Fruit fly (Drosophila melanogaster) whole organism, embryonic: ENCODE results near the gene M6.
A peak's percentile ranks its signal among the peaks of the same experiment; 100 is the strongest.

Source experiments
- ATbp ChIP-seq: fragments of 200-800 bp; sonication (Bioruptor generic); optimal IDR thresholded peaks from 2 replicates; lab custom pipeline; 2017; ENCODE audit warnings: missing biosample characterization, mild to moderate bottlenecking, missing genetic modification characterization, missing genetic modification reagents
- B-H1 ChIP-seq: fragments of 200-800 bp; sonication (Bioruptor generic); IDR thresholded peaks from 3 replicates; pipeline ENCODE4 v1.3.6; 2022; ENCODE audit warnings: missing biosample characterization, missing genetic modification characterization
- BEAF-32 ChIP-seq: fragments of 200-800 bp; sonication (Bioruptor generic); optimal IDR thresholded peaks from 3 replicates; lab custom pipeline; 2017; ENCODE audit warnings: missing biosample characterization, missing genetic modification characterization, mild to moderate bottlenecking, moderate library complexity, missing genetic modification reagents
- CG12391 ChIP-seq: fragments of 200-800 bp; sonication (Bioruptor generic); optimal IDR thresholded peaks from 3 replicates; lab custom pipeline; 2018; ENCODE audit warnings: missing biosample characterization, mild to moderate bottlenecking, missing genetic modification characterization, moderate library complexity
- CG12744 ChIP-seq: fragments of 200-800 bp; sonication (Bioruptor generic); optimal IDR thresholded peaks from 2 replicates; lab custom pipeline; 2016; ENCODE audit warnings: missing biosample characterization, missing genetic modification characterization
- CG12769 ChIP-seq: fragments of 200-800 bp; sonication (Bioruptor generic); optimal IDR thresholded peaks from 2 replicates; lab custom pipeline; 2019; ENCODE audit warnings: missing biosample characterization, mild to moderate bottlenecking, missing genetic modification characterization, moderate library complexity
- CG12942 ChIP-seq: fragments of 200-800 bp; sonication (Bioruptor generic); optimal IDR thresholded peaks from 3 replicates; lab custom pipeline; 2016; ENCODE audit warnings: missing biosample characterization, missing genetic modification characterization
- CG14860 ChIP-seq: fragments of 200-800 bp; sonication (Bioruptor generic); IDR thresholded peaks from 3 replicates; pipeline ENCODE4 v1.3.6; 2022; ENCODE audit warnings: missing biosample characterization, missing genetic modification characterization; ENCODE audit not compliant: partially characterized antibody
- CG1647 ChIP-seq: fragments of 200-800 bp; sonication (Bioruptor generic); optimal IDR thresholded peaks from 3 replicates; lab custom pipeline; 2016; ENCODE audit warnings: missing biosample characterization, missing genetic modification characterization
- CG17568 ChIP-seq: fragments of 200-800 bp; sonication (Bioruptor generic); optimal IDR thresholded peaks from 2 replicates; lab custom pipeline; 2018; ENCODE audit warnings: missing biosample characterization, mild to moderate bottlenecking, missing genetic modification characterization, moderate library complexity
- CG18764 ChIP-seq: fragments of 200-800 bp; sonication (Bioruptor generic); optimal IDR thresholded peaks from 3 replicates; lab custom pipeline; 2016; ENCODE audit warnings: missing biosample characterization, missing genetic modification characterization
- CG30403 ChIP-seq: fragments of 200-800 bp; sonication (Bioruptor generic); optimal IDR thresholded peaks from 3 replicates; lab custom pipeline; 2016; ENCODE audit warnings: missing biosample characterization, missing genetic modification characterization
- CG31224 ChIP-seq: fragments of 200-800 bp; sonication (Bioruptor generic); IDR thresholded peaks from 2 replicates; pipeline ENCODE4 v1.3.6; 2022; ENCODE audit warnings: missing biosample characterization, missing genetic modification characterization
- CG32772 ChIP-seq: fragments of 200-800 bp; sonication (Bioruptor generic); IDR thresholded peaks from 2 replicates; pipeline ENCODE4 v1.3.6; 2022; ENCODE audit warnings: missing biosample characterization, missing genetic modification characterization
- CG4617 ChIP-seq: fragments of 200-800 bp; sonication (Bioruptor generic); optimal IDR thresholded peaks from 3 replicates; lab custom pipeline; 2016; ENCODE audit warnings: missing biosample characterization, missing genetic modification characterization, borderline replicate concordance
- CG4820 ChIP-seq: fragments of 200-800 bp; sonication (Bioruptor generic); optimal IDR thresholded peaks from 3 replicates; lab custom pipeline; 2016; ENCODE audit warnings: missing biosample characterization, missing genetic modification characterization
- CG6254 ChIP-seq: fragments of 200-800 bp; sonication (Bioruptor generic); optimal IDR thresholded peaks from 3 replicates; lab custom pipeline; 2017; ENCODE audit warnings: mild to moderate bottlenecking, missing biosample characterization, missing genetic modification reagents, missing genetic modification characterization
- CG6272 ChIP-seq: fragments of 200-800 bp; sonication (Bioruptor generic); IDR thresholded peaks from 2 replicates; pipeline ENCODE4 v1.3.6; 2022; ENCODE audit warnings: missing biosample characterization, missing genetic modification characterization
- CG6813 ChIP-seq: fragments of 200-800 bp; sonication (Bioruptor generic); optimal IDR thresholded peaks from 2 replicates; lab custom pipeline; 2017; ENCODE audit warnings: missing biosample characterization, missing genetic modification characterization, mild to moderate bottlenecking, moderate library complexity, missing genetic modification reagents
- CG8924 ChIP-seq: fragments of 200-800 bp; optimal IDR thresholded peaks from 3 replicates; lab custom pipeline; 2019; ENCODE audit warnings: missing biosample characterization, mild to moderate bottlenecking, missing genetic modification characterization, moderate library complexity
- CG9609 ChIP-seq: fragments of 200-800 bp; sonication (Bioruptor generic); optimal IDR thresholded peaks from 3 replicates; lab custom pipeline; 2016; ENCODE audit warnings: missing biosample characterization, missing genetic modification characterization
- CkIIα-i1 ChIP-seq: fragments of 200-800 bp; sonication (Bioruptor generic); IDR thresholded peaks from 2 replicates; pipeline ENCODE4 v1.3.6; 2022; ENCODE audit warnings: missing biosample characterization, missing genetic modification characterization
- CrebB ChIP-seq: fragments of 200-800 bp; sonication (Bioruptor generic); optimal IDR thresholded peaks from 3 replicates; lab custom pipeline; 2018; ENCODE audit warnings: missing biosample characterization, mild to moderate bottlenecking, missing genetic modification characterization
- Dek ChIP-seq: fragments of 200-800 bp; sonication (Bioruptor generic); optimal IDR thresholded peaks from 3 replicates; lab custom pipeline; 2019; ENCODE audit warnings: missing biosample characterization, mild to moderate bottlenecking, missing genetic modification characterization, moderate library complexity
- Dip3 ChIP-seq: fragments of 200-800 bp; sonication (Bioruptor generic); optimal IDR thresholded peaks from 3 replicates; lab custom pipeline; 2016; ENCODE audit warnings: missing biosample characterization, missing genetic modification characterization
- Doc3 ChIP-seq: fragments of 200-800 bp; sonication (Bioruptor generic); IDR thresholded peaks from 3 replicates; pipeline ENCODE4 v1.3.6; 2022; ENCODE audit warnings: missing biosample characterization, missing genetic modification characterization; ENCODE audit not compliant: partially characterized antibody
- Eip74EF ChIP-seq, 2 experiments: fragments of 200-800 bp in 1 of 2; fragments of >200 bp in 1 of 2; sonication (Bioruptor generic) in 1 of 2; optimal IDR thresholded peaks; 2 replicates each; lab custom pipeline; 2017 to 2019; ENCODE audit warnings: missing biosample characterization in 2 of 2, missing genetic modification characterization in 2 of 2, mild to moderate bottlenecking in 1 of 2, moderate library complexity in 1 of 2
- Elba2 ChIP-seq: fragments of 200-800 bp; sonication (Bioruptor generic); optimal IDR thresholded peaks from 3 replicates; lab custom pipeline; 2016; ENCODE audit warnings: missing biosample characterization, missing genetic modification characterization
- Ets97D ChIP-seq: fragments of 200-800 bp; sonication (Bioruptor generic); optimal IDR thresholded peaks from 3 replicates; lab custom pipeline; 2016; ENCODE audit warnings: missing biosample characterization, missing genetic modification characterization
- Hr51 ChIP-seq, 2 experiments: fragments of 200-800 bp; sonication (Bioruptor generic); optimal IDR thresholded peaks; 2 replicates in 1 of 2; 3 replicates in 1 of 2; lab custom pipeline; 2016 to 2018; ENCODE audit warnings: missing biosample characterization in 2 of 2, missing genetic modification characterization in 2 of 2, mild to moderate bottlenecking in 1 of 2, moderate library complexity in 1 of 2
- MESR4 ChIP-seq: fragments of 200-800 bp; sonication (Bioruptor generic); optimal IDR thresholded peaks from 2 replicates; lab custom pipeline; 2018; ENCODE audit warnings: missing biosample characterization, mild to moderate bottlenecking, missing genetic modification characterization, moderate library complexity
- Poxn ChIP-seq: fragments of 200-800 bp; sonication (Bioruptor generic); IDR thresholded peaks from 2 replicates; pipeline ENCODE4 v1.3.6; 2022; ENCODE audit warnings: missing biosample characterization, missing genetic modification characterization
- Sox100B ChIP-seq: fragments of 200-800 bp; sonication (Bioruptor generic); optimal IDR thresholded peaks from 3 replicates; lab custom pipeline; 2018; ENCODE audit warnings: missing biosample characterization, mild to moderate bottlenecking, missing genetic modification characterization
- Taf1 ChIP-seq: fragments of 200-800 bp; sonication (Bioruptor generic); IDR thresholded peaks from 2 replicates; pipeline ENCODE4 v1.3.6; 2022; ENCODE audit warnings: missing biosample characterization, missing genetic modification characterization
- ara ChIP-seq: fragments of 200-800 bp; sonication (Bioruptor generic); IDR thresholded peaks from 2 replicates; pipeline ENCODE4 v1.3.6; 2022; ENCODE audit warnings: missing biosample characterization, missing genetic modification characterization
- bbx ChIP-seq: fragments of 200-800 bp; sonication (Bioruptor generic); IDR thresholded peaks from 2 replicates; pipeline ENCODE4 v1.3.6; 2022; ENCODE audit warnings: missing biosample characterization, missing genetic modification characterization; ENCODE audit not compliant: partially characterized antibody
- corto ChIP-seq: fragments of 200-800 bp; sonication (Bioruptor generic); optimal IDR thresholded peaks from 2 replicates; lab custom pipeline; 2016; ENCODE audit warnings: missing biosample characterization, mild to moderate bottlenecking, missing genetic modification characterization, moderate library complexity
- dan ChIP-seq: fragments of 200-800 bp; sonication (Bioruptor generic); IDR thresholded peaks from 2 replicates; pipeline ENCODE4 v1.3.6; 2022; ENCODE audit warnings: missing biosample characterization, missing genetic modification characterization
- fd3F ChIP-seq: fragments of 200-800 bp; sonication (Bioruptor generic); optimal IDR thresholded peaks from 2 replicates; lab custom pipeline; 2018; ENCODE audit warnings: missing biosample characterization, mild to moderate bottlenecking, missing genetic modification characterization, moderate library complexity
- fd64A ChIP-seq: fragments of 200-800 bp; sonication (Bioruptor generic); optimal IDR thresholded peaks from 3 replicates; lab custom pipeline; 2018; ENCODE audit warnings: missing biosample characterization, mild to moderate bottlenecking, missing genetic modification characterization
- gcm2 ChIP-seq: fragments of 200-800 bp; sonication (Bioruptor generic); optimal IDR thresholded peaks from 2 replicates; lab custom pipeline; 2016; ENCODE audit warnings: missing biosample characterization, missing genetic modification characterization
- gem ChIP-seq: fragments of 200-800 bp; sonication (Bioruptor generic); optimal IDR thresholded peaks from 2 replicates; lab custom pipeline; 2019; ENCODE audit warnings: missing biosample characterization, mild to moderate bottlenecking, missing genetic modification characterization, moderate library complexity
- gfzf ChIP-seq: fragments of 200-800 bp; sonication (Bioruptor generic); optimal IDR thresholded peaks from 2 replicates; lab custom pipeline; 2016; ENCODE audit warnings: missing biosample characterization, mild to moderate bottlenecking, missing genetic modification characterization, moderate library complexity
- hth ChIP-seq: fragments of >200 bp; optimal IDR thresholded peaks from 2 replicates; lab custom pipeline; 2017; ENCODE audit warnings: inconsistent platforms
- jigr1 ChIP-seq: fragments of 200-800 bp; sonication (Bioruptor generic); IDR thresholded peaks from 3 replicates; pipeline ENCODE4 v1.3.6; 2022; ENCODE audit warnings: missing biosample characterization, missing genetic modification characterization
- maf-S ChIP-seq: fragments of 200-800 bp; sonication (Bioruptor generic); optimal IDR thresholded peaks from 2 replicates; lab custom pipeline; 2016; ENCODE audit warnings: missing biosample characterization, missing genetic modification characterization
- mirr ChIP-seq: fragments of 200-800 bp; sonication (Bioruptor generic); optimal IDR thresholded peaks from 3 replicates; lab custom pipeline; 2018; ENCODE audit warnings: missing biosample characterization, mild to moderate bottlenecking, missing genetic modification characterization
- sens ChIP-seq: fragments of 200-800 bp; sonication (Bioruptor generic); peaks from one replicate; lab custom pipeline; 2016; ENCODE audit warnings: missing biosample characterization, missing genetic modification characterization
- sob ChIP-seq: fragments of 200-800 bp; sonication (Bioruptor generic); IDR thresholded peaks from 2 replicates; pipeline ENCODE4 v1.3.6; 2022; ENCODE audit warnings: missing biosample characterization, missing genetic modification characterization
- sr ChIP-seq: fragments of 200-800 bp; sonication (Bioruptor generic); IDR thresholded peaks from 3 replicates; pipeline ENCODE4 v1.3.6; 2022; ENCODE audit warnings: missing biosample characterization, missing genetic modification characterization
- trem ChIP-seq: fragments of 200-800 bp; optimal IDR thresholded peaks from 3 replicates; lab custom pipeline; 2019; ENCODE audit warnings: missing biosample characterization, mild to moderate bottlenecking, missing genetic modification characterization, moderate library complexity

M6 gene

DNA sequence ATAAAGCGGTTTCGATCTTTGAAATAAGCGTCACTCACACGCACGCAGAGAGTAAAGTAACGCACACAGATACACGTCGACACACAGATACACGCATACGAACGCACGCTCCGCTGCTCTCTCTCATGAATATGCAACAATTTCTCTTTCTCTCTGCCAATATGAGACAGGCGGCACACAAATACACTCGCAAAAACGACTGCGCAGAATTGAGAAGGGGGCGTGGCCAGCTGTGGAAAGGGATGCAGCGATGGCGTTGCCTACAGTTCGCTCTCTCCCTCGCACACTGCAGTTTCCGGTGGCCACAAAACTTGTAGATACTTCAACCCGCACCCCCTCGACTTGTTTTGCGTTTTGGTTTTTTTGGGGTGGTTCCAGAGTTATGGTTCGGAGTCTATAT lies 28.0 kb upstream of the M6 start (continued):
- TF ChIP-seq CG12391 (tag; lab: Kevin White, UChicago), result peak; percentile 27
- no peak for TF ChIP-seq gem
- 0 out of 2 replicates have a peak, but pooled peaks have one; percentile 11 for TF ChIP-seq sob (GFP tag; lab: Robert Waterston, UW)
- TF ChIP-seq CG6254 (GFP tag; lab: Kevin White, UChicago), result peak; percentile 41
- TF ChIP-seq CG31224 (GFP tag; lab: Robert Waterston, UW), result no peak
- TF ChIP-seq sens (GFP tag; lab: Kevin White, UChicago), result peak; percentile 90
- no peak for TF ChIP-seq jigr1 (GFP tag; lab: Robert Waterston, UW)
- TF ChIP-seq CrebB (tag; lab: Kevin White, UChicago), result no peak
- no peak for TF ChIP-seq CG12744 (GFP tag; lab: Kevin White, UChicago)
- no peak for TF ChIP-seq CG9609 (GFP tag; lab: Kevin White, UChicago)
- TF ChIP-seq gfzf (GFP tag; lab: Kevin White, UChicago), result no peak
- TF ChIP-seq fd3F (GFP tag; lab: Kevin White, UChicago), result no peak
- TF ChIP-seq corto (GFP tag; lab: Kevin White, UChicago), result no peak
- TF ChIP-seq CG6813 (GFP tag; lab: Kevin White, UChicago), result peak; percentile 63
- TF ChIP-seq mirr (GFP tag; lab: Kevin White, UChicago), result no peak
- peak; percentile 36; the same call in 1 of the 2 replicates for TF ChIP-seq CG32772 (GFP tag; lab: Robert Waterston, UW)
- no peak for TF ChIP-seq Doc3
- no peak for TF ChIP-seq BEAF-32 (GFP tag; lab: Kevin White, UChicago)
- peak; percentile 73 for TF ChIP-seq fd64A (GFP tag; lab: Kevin White, UChicago)
- TF ChIP-seq CG18764 (GFP tag; lab: Kevin White, UChicago), result no peak
- peak; percentile 16 for TF ChIP-seq CG8924 (tag; lab: Kevin White, UChicago)
- no peak for TF ChIP-seq CG4820
- TF ChIP-seq B-H1 (GFP tag; lab: Robert Waterston, UW), result no peak
- TF ChIP-seq hth (lab: Kevin White, UChicago), result no peak
- TF ChIP-seq ara (GFP tag; lab: Robert Waterston, UW), result peak; percentile 48; the same call in 1 of the 2 replicates
- peak; percentile 30 for TF ChIP-seq Sox100B (GFP tag; lab: Kevin White, UChicago)
- no peak for TF ChIP-seq CG12942
- TF ChIP-seq maf-S (GFP tag; lab: Kevin White, UChicago), result no peak
- TF ChIP-seq Hr51 (GFP tag; optimal IDR thresholded peaks at IDR 0.05; lab: Kevin White, UChicago), result no peak
- peak; percentile 23; the same call in 1 of the 2 replicates for TF ChIP-seq bbx (GFP tag; lab: Robert Waterston, UW)
- TF ChIP-seq CkIIα-i1 (GFP tag; lab: Robert Waterston, UW), result no peak
- no peak for TF ChIP-seq dan
- TF ChIP-seq sr (GFP tag; lab: Robert Waterston, UW), result peak; percentile 71
- no peak for TF ChIP-seq Dip3
- no peak for TF ChIP-seq CG17568
- TF ChIP-seq Poxn (GFP tag; lab: Robert Waterston, UW), result no peak
- no peak for TF ChIP-seq CG1647 (GFP tag; lab: Kevin White, UChicago)
- no peak for TF ChIP-seq CG4617
- no peak for TF ChIP-seq Eip74EF (GFP tag; optimal IDR thresholded peaks at IDR 0.05; lab: Kevin White, UChicago)
- no peak for TF ChIP-seq CG6272 (GFP tag; lab: Robert Waterston, UW)
- no peak for TF ChIP-seq CG30403 (GFP tag; lab: Kevin White, UChicago)
- no peak for TF ChIP-seq Taf1 (GFP tag; lab: Robert Waterston, UW)
- TF ChIP-seq Ets97D (GFP tag; lab: Kevin White, UChicago), result peak; percentile 97
- TF ChIP-seq Dek (tag; lab: Kevin White, UChicago), result no peak
- no peak for TF ChIP-seq Elba2
- no peak for TF ChIP-seq MESR4 (GFP tag; lab: Kevin White, UChicago)
- TF ChIP-seq CG14860, result no peak
- no peak for TF ChIP-seq CG12769
- peak; percentile 78 for TF ChIP-seq ATbp
- no peak for TF ChIP-seq trem
- no peak for TF ChIP-seq gcm2 (GFP tag; lab: Kevin White, UChicago)
